Worm (Caenorhabditis elegans) whole organism, early embryonic: ENCODE results near the gene twk-23.

ENCODE experiments used
- B0310.2 ChIP-seq: sonication (generic microtip); optimal IDR thresholded peaks from 2 replicates; lab custom pipeline; 2016; ENCODE audit warnings: mild to moderate bottlenecking, missing genetic modification characterization, missing compliant biosample characterization
- F13C5.2 ChIP-seq: sonication (generic microtip); optimal IDR thresholded peaks from 2 replicates; lab custom pipeline; 2017; ENCODE audit warnings: mild to moderate bottlenecking, missing genetic modification characterization, inconsistent platforms, missing compliant biosample characterization
- aly-1 ChIP-seq: sonication (generic microtip); optimal IDR thresholded peaks from 2 replicates; lab custom pipeline; 2016; ENCODE audit warnings: missing genetic modification characterization, missing compliant biosample characterization
- ama-1 ChIP-seq: fragments of 150-350 bp; optimal IDR thresholded peaks from 2 replicates; lab custom pipeline; 2014
- ceh-13 ChIP-seq: fragments of 200-800 bp; sonication (Bioruptor generic); optimal IDR thresholded peaks from 2 replicates; lab custom pipeline; 2018; ENCODE audit warnings: mild to moderate bottlenecking, missing genetic modification characterization, missing compliant biosample characterization
- ceh-36 ChIP-seq: sonication (generic microtip); optimal IDR thresholded peaks from 2 replicates; lab custom pipeline; 2016; ENCODE audit warnings: missing genetic modification characterization, inconsistent platforms, missing compliant biosample characterization
- ets-7 ChIP-seq: sonication (generic microtip); optimal IDR thresholded peaks from 2 replicates; lab custom pipeline; 2016; ENCODE audit warnings: missing genotype, missing genetic modification characterization, missing compliant biosample characterization
- flt-1 ChIP-seq: fragments of 200-800 bp; sonication (Bioruptor generic); IDR thresholded peaks from 2 replicates; pipeline ENCODE4 v1.3.6; 2022; ENCODE audit warnings: missing genetic modification characterization, missing compliant biosample characterization
- hmbx-1 ChIP-seq: sonication (generic microtip); optimal IDR thresholded peaks from 2 replicates; lab custom pipeline; 2016; ENCODE audit warnings: mild to moderate bottlenecking, missing genetic modification characterization, missing compliant biosample characterization
- hmg-4 ChIP-seq: fragments of 200-800 bp; sonication (Bioruptor generic); optimal IDR thresholded peaks from 2 replicates; lab custom pipeline; 2018; ENCODE audit warnings: mild to moderate bottlenecking, missing genetic modification characterization, missing compliant biosample characterization
- hnd-1 ChIP-seq: sonication (generic microtip); optimal IDR thresholded peaks from 2 replicates; lab custom pipeline; 2016; ENCODE audit warnings: missing genetic modification characterization, missing compliant biosample characterization
- pes-1 ChIP-seq: fragments of 200-800 bp; sonication (Bioruptor generic); IDR thresholded peaks from 2 replicates; pipeline ENCODE4 v1.3.6; 2022; ENCODE audit warnings: missing genetic modification reagents, missing genetic modification characterization, missing compliant biosample characterization
- scrt-1 ChIP-seq: fragments of 200-800 bp; sonication (Bioruptor generic); IDR thresholded peaks from 2 replicates; pipeline ENCODE4 v1.3.6; 2022; ENCODE audit warnings: missing genetic modification characterization, missing compliant biosample characterization
- sea-1 ChIP-seq: fragments of 200-800 bp; sonication (Bioruptor generic); conservative IDR thresholded peaks from 2 replicates; pipeline ENCODE4 v1.3.6; 2022; ENCODE audit warnings: missing genetic modification characterization, missing compliant biosample characterization
- tbx-11 ChIP-seq: fragments of 200-800 bp; sonication (Bioruptor generic); IDR thresholded peaks from 2 replicates; pipeline ENCODE4 v1.3.6; 2022; ENCODE audit warnings: missing genetic modification characterization, missing compliant biosample characterization
- tbx-37 ChIP-seq: fragments of 200-800 bp; sonication (Bioruptor generic); conservative IDR thresholded peaks from 2 replicates; pipeline ENCODE4 v1.3.6; 2022; ENCODE audit warnings: missing genetic modification reagents, missing genetic modification characterization, missing compliant biosample characterization
- tra-4 ChIP-seq: sonication (generic microtip); optimal IDR thresholded peaks from 2 replicates; lab custom pipeline; 2017; ENCODE audit warnings: missing genetic modification characterization, missing compliant biosample characterization

The twk-23 gene

ce11 chrX:13823482-13823881 lies at the start of gene twk-23:
twk-23 (minus strand) TSS chrX:13823582.
- TF ChIP-seq flt-1 (no peak), tra-4 (tag; lab: Kevin White, UChicago) (no peak), ets-7 (no peak), hmbx-1 (tag; lab: Kevin White, UChicago) (no peak), tbx-11 (no peak), hmg-4 (GFP tag; lab: Kevin White, UChicago) (no peak), ceh-13 (GFP tag; lab: Kevin White, UChicago) (no peak), hnd-1 (tag; lab: Kevin White, UChicago) (no peak), ama-1 (no peak), tbx-37 (GFP tag; lab: Robert Waterston, UW) (no peak), pes-1 (GFP tag; lab: Robert Waterston, UW) (no peak), scrt-1 (GFP tag; lab: Robert Waterston, UW) (no peak), aly-1 (tag; lab: Kevin White, UChicago) (no peak), sea-1 (no peak), ceh-36 (tag; lab: Kevin White, UChicago) (no peak)

- no peak for TF ChIP-seq ets-7
Observed at ce11 chrX:13871110-13871509, 47.7 kb upstream of the twk-23 start.

ce11 chrX:13864191-13864590 lies 40.8 kb upstream of the twk-23 start, which contains the start of gene M03B6.3:
M03B6.3 (minus strand) TSS chrX:13864292.
- TF ChIP-seq ceh-13 (GFP tag; lab: Kevin White, UChicago) (no peak), F13C5.2 (tag; lab: Kevin White, UChicago) (no peak), B0310.2 (tag; lab: Kevin White, UChicago) (no peak), tbx-37 (GFP tag; lab: Robert Waterston, UW) (no peak), pes-1 (GFP tag; lab: Robert Waterston, UW) (no peak), scrt-1 (GFP tag; lab: Robert Waterston, UW) (no peak), tbx-11 (no peak), aly-1 (tag; lab: Kevin White, UChicago) (no peak), tra-4 (tag; lab: Kevin White, UChicago) (no peak)

- TF ChIP-seq pes-1 (GFP tag; lab: Robert Waterston, UW) (no peak), F13C5.2 (tag; lab: Kevin White, UChicago) (no peak), aly-1 (tag; lab: Kevin White, UChicago) (no peak), tbx-37 (GFP tag; lab: Robert Waterston, UW) (no peak), tra-4 (tag; lab: Kevin White, UChicago) (no peak), ceh-36 (tag; lab: Kevin White, UChicago) (no peak), ama-1 (no peak), hmg-4 (GFP tag; lab: Kevin White, UChicago) (no peak), flt-1 (no peak), hnd-1 (tag; lab: Kevin White, UChicago) (no peak), scrt-1 (GFP tag; lab: Robert Waterston, UW) (no peak), hmbx-1 (tag; lab: Kevin White, UChicago) (no peak), ets-7 (no peak), tbx-11 (no peak), B0310.2 (tag; lab: Kevin White, UChicago) (no peak), sea-1 (no peak), ceh-13 (GFP tag; lab: Kevin White, UChicago) (no peak)
Observed at ce11 chrX:13858693-13859092, 35.3 kb upstream of the twk-23 start, which contains the start of gene M03B6.4. M03B6.4 (plus strand) TSS chrX:13858841.

DNA sequence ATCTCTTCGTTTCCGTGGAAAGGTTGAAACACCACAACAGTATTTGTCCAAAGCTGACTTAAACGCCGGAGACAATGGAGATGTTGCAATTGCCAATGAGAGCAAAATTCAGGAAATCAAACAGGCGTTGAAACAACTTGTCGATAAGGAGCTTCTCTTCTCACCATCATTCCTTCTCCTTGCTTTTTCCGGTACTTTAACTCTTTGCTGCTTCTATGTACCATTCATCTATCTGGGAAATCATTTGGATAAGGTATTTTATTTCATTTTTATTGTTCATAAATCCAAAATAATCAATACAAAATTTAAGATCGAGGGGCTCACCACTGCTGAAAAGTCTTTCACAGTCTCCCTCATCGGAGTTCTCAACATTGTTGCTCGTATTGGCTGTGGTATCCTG lies 32.5 kb upstream of the twk-23 start:
- TF ChIP-seq tra-4 (tag; lab: Kevin White, UChicago) (no peak), F13C5.2 (tag; lab: Kevin White, UChicago) (no peak), B0310.2 (tag; lab: Kevin White, UChicago) (no peak), tbx-11 (no peak), ceh-36 (tag; lab: Kevin White, UChicago) (no peak), hnd-1 (tag; lab: Kevin White, UChicago) (no peak), ets-7 (no peak), aly-1 (tag; lab: Kevin White, UChicago) (no peak), scrt-1 (GFP tag; lab: Robert Waterston, UW) (no peak), ceh-13 (GFP tag; lab: Kevin White, UChicago) (no peak), pes-1 (GFP tag; lab: Robert Waterston, UW) (no peak), flt-1 (no peak)

DNA sequence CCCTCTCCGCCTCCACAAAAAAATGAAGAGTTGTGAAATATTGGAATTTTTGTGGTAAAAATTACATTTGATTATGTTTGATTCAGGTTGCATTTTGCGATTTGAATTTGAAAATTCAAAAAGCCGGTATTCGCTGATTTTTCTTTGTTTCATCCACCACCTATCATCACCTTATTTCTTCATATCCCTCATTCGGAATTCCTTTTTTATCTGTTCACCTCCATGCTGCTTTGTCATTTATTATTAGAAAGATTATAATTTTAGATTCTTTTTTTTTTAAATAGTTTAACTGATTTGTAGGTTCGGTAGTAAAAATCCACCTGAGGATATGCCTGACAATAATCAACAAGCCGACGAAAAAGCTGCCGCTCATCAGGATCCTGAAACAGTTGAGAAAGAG lies 29.2 kb upstream of the twk-23 start, which contains the start of gene mct-3:
Gene mct-3 (plus strand): TSS at position 301 of the 400 bp plus-strand sequence.
- TF ChIP-seq F13C5.2 (tag; lab: Kevin White, UChicago) (no peak), ceh-36 (tag; lab: Kevin White, UChicago) (no peak)

DNA sequence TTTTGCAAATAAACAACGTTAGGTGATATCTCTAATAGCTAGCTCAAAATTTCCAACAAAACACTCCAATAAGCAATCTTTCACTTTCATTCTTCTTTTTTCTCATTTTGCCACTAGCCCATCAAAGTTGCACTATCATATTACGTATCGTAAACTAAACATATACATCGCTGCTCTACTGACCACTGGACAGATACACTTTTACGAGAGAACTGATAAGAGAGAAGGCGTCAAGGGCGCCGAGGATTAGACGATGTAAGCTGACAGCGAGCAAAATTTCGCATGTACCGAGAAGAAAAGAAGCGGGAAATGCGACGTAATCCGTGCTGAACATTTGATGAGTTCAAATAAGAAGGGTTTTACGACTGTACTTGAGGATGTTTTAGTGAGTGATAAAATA lies 28.2 kb upstream of the twk-23 start:
- TF ChIP-seq ceh-36 (tag; lab: Kevin White, UChicago) (no peak), tbx-37 (GFP tag; lab: Robert Waterston, UW) (no peak), hmg-4 (GFP tag; lab: Kevin White, UChicago) (no peak), scrt-1 (GFP tag; lab: Robert Waterston, UW) (no peak), ets-7 (no peak), aly-1 (tag; lab: Kevin White, UChicago) (no peak), flt-1 (no peak), ceh-13 (GFP tag; lab: Kevin White, UChicago) (no peak), hnd-1 (tag; lab: Kevin White, UChicago) (no peak), F13C5.2 (tag; lab: Kevin White, UChicago) (no peak), tra-4 (tag; lab: Kevin White, UChicago) (no peak), pes-1 (GFP tag; lab: Robert Waterston, UW) (no peak), tbx-11 (no peak), ama-1 (no peak), hmbx-1 (tag; lab: Kevin White, UChicago) (no peak), B0310.2 (tag; lab: Kevin White, UChicago) (no peak), sea-1 (no peak)

DNA sequence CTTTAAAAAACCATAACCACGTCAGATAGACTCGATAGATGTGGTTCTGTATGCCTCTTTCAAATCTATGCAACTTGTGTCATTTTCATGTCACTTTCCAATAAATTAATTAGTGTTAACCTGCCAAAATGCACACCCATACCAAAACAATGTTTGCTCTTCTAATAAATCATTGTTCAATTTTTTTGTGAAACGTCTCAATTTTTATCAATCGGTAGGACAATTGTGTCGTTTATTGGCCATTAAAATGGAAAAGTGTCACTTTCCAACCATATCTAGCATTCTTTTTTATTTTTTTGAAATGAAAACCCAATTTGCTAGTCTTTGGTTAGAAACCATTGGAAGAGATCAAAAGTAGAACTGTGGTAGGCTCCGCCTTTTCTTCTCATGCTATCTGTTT lies 27.0 kb upstream of the twk-23 start:
- TF ChIP-seq ceh-13 (GFP tag; lab: Kevin White, UChicago) = no peak
- TF ChIP-seq ceh-36 (tag; lab: Kevin White, UChicago) = no peak
